Fruit fly (Drosophila melanogaster) whole organism, embryonic: ENCODE measurements around the gene Srp14.

Experiments
- CG4282 ChIP-seq: fragments of 200-800 bp; sonication (Bioruptor generic); optimal IDR thresholded peaks from 2 replicates; lab custom pipeline; 2016; ENCODE audit warnings: missing biosample characterization, missing genetic modification characterization
- CG4424 ChIP-seq: fragments of 200-800 bp; sonication (Bioruptor generic); optimal IDR thresholded peaks from 3 replicates; lab custom pipeline; 2016; ENCODE audit warnings: missing biosample characterization, missing genetic modification characterization
- CG8359 ChIP-seq: fragments of 200-800 bp; sonication (Bioruptor generic); optimal IDR thresholded peaks from 2 replicates; lab custom pipeline; 2017; ENCODE audit warnings: missing biosample characterization, mild to moderate bottlenecking, missing genetic modification characterization, borderline replicate concordance
- Sox102F ChIP-seq: fragments of 200-800 bp; sonication (Bioruptor generic); optimal IDR thresholded peaks from 2 replicates; lab custom pipeline; 2018; ENCODE audit warnings: missing biosample characterization, mild to moderate bottlenecking, missing genetic modification characterization, moderate library complexity
- aop ChIP-seq: fragments of 200-800 bp; sonication (Bioruptor generic); IDR thresholded peaks from 2 replicates; pipeline ENCODE4 v1.3.6; 2022; ENCODE audit warnings: missing biosample characterization, missing genetic modification characterization

DNA sequence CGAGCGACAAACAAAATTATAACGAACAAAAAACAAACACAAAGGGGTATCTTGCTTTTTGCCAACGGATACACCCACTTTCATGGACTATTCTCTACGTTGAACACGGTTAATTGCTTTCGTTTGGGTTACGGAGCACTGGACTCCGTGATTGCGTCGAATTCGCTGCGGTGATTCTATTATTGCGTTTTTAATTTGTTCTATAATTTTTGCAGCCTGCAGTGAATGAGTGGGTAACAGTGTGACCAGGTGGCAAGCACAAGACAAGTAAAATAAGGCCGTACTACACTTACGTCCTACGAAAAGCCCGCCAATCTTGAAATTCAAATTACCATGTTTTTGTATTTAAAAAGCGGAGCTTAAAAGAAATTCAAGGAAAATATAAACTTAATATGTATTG lies 5.7 kb downstream of the Srp14 start, which contains the start of gene CG16953:
- TF ChIP-seq CG4424 (GFP tag; lab: Kevin White, UChicago) (no peak), aop (GFP tag; lab: Robert Waterston, UW) (no peak), CG4282 (GFP tag; lab: Kevin White, UChicago) (no peak), CG8359 (GFP tag; lab: Kevin White, UChicago) (no peak), Sox102F (no peak)
